Worm (Caenorhabditis elegans) whole organism, L1 larva: ENCODE measurements around the gene F17E9.18.

ENCODE experiments used
- aha-1 ChIP-seq: fragments of 150-350 bp; optimal IDR thresholded peaks from 2 replicates; lab custom pipeline; 2014; ENCODE audit warnings: missing biosample characterization, missing genetic modification characterization
- ama-1 ChIP-seq: fragments of 150-350 bp; optimal IDR thresholded peaks from 2 replicates; lab custom pipeline; 2014
- ceh-63 ChIP-seq: fragments of 200-800 bp; sonication (Bioruptor generic); optimal IDR thresholded peaks from 2 replicates; lab custom pipeline; 2018; ENCODE audit warnings: mild to moderate bottlenecking, missing genetic modification characterization, missing compliant biosample characterization
- ceh-8 ChIP-seq: fragments of 200-800 bp; sonication (Bioruptor generic); optimal IDR thresholded peaks from 2 replicates; lab custom pipeline; 2018; ENCODE audit warnings: mild to moderate bottlenecking, missing genetic modification characterization, moderate library complexity, missing compliant biosample characterization
- ceh-82 ChIP-seq, 3 experiments: fragments of 150-350 bp in 1 of 3; sonication (generic microtip) in 2 of 3; optimal IDR thresholded peaks; 2 replicates each; lab custom pipeline; 2014 to 2017; ENCODE audit warnings: missing biosample characterization in 3 of 3, missing genetic modification characterization in 3 of 3
- dpl-1 ChIP-seq, 3 experiments: fragments of 150-350 bp in 2 of 3; sonication (generic microtip) in 1 of 3; optimal IDR thresholded peaks; 2 replicates each; lab custom pipeline; 2014 to 2017; ENCODE audit warnings: missing biosample characterization in 3 of 3, missing genetic modification characterization in 3 of 3, missing genetic modification reagents in 3 of 3
- efl-1 ChIP-seq, 4 experiments: fragments of 150-350 bp; optimal IDR thresholded peaks in 3 of 4; peaks in 1 of 4; 1 replicate in 1 of 4; 2 replicates in 3 of 4; lab custom pipeline; 2014; ENCODE audit warnings: missing biosample characterization in 2 of 4, missing genetic modification characterization in 2 of 4, missing genetic modification reagents in 2 of 4
- egl-27 ChIP-seq, 2 experiments: fragments of 150-350 bp in 1 of 2; sonication (generic microtip); optimal IDR thresholded peaks; 3 replicates each; lab custom pipeline; 2017 to 2018; ENCODE audit warnings: missing biosample characterization in 2 of 2, missing genetic modification characterization in 2 of 2, missing genetic modification reagents in 2 of 2
- elt-3 ChIP-seq, 6 experiments: fragments of 150-350 bp in 1 of 6; sonication (generic microtip); optimal IDR thresholded peaks; 2 replicates each; lab custom pipeline; 2017 to 2018; ENCODE audit warnings: missing biosample characterization in 6 of 6, missing genetic modification characterization in 6 of 6, inconsistent platforms in 1 of 6
- fkh-4 ChIP-seq: sonication (generic microtip); optimal IDR thresholded peaks from 2 replicates; lab custom pipeline; 2016; ENCODE audit warnings: missing compliant biosample characterization, missing genetic modification characterization, borderline replicate concordance
- fkh-8 ChIP-seq: sonication (generic microtip); optimal IDR thresholded peaks from 2 replicates; lab custom pipeline; 2016; ENCODE audit warnings: mild to moderate bottlenecking, missing genetic modification characterization, missing compliant biosample characterization
- fos-1 ChIP-seq: fragments of 150-350 bp; optimal IDR thresholded peaks from 2 replicates; lab custom pipeline; 2014; ENCODE audit warnings: missing biosample characterization, missing genetic modification characterization
- grh-1 ChIP-seq: fragments of 200-800 bp; sonication (Bioruptor generic); IDR thresholded peaks from 2 replicates; pipeline ENCODE4 v1.3.6; 2022; ENCODE audit warnings: missing genetic modification reagents, missing genetic modification characterization, missing compliant biosample characterization
- hlh-17 ChIP-seq: fragments of 200-800 bp; sonication (Bioruptor generic); optimal IDR thresholded peaks from 2 replicates; lab custom pipeline; 2018; ENCODE audit warnings: missing genetic modification characterization, mild to moderate bottlenecking, missing compliant biosample characterization, moderate library complexity, borderline replicate concordance
- irx-1 ChIP-seq: sonication (generic microtip); optimal IDR thresholded peaks from 2 replicates; lab custom pipeline; 2016; ENCODE audit warnings: missing genetic modification characterization, missing compliant biosample characterization
- isw-1 ChIP-seq: fragments of 200-800 bp; sonication (Bioruptor generic); IDR thresholded peaks from 2 replicates; pipeline ENCODE4 v1.3.6; 2022; ENCODE audit warnings: missing genetic modification characterization, missing compliant biosample characterization
- lin-14 ChIP-seq: fragments of 200-800 bp; sonication (Bioruptor generic); optimal IDR thresholded peaks from 2 replicates; lab custom pipeline; 2018; ENCODE audit warnings: mild to moderate bottlenecking, missing genetic modification characterization, moderate library complexity, missing compliant biosample characterization
- lin-35 ChIP-seq, 2 experiments: fragments of 150-350 bp; optimal IDR thresholded peaks; 2 replicates each; lab custom pipeline; 2014; ENCODE audit warnings: missing biosample characterization in 2 of 2, missing genetic modification characterization in 2 of 2, missing genetic modification reagents in 2 of 2
- lir-3 ChIP-seq: sonication (generic microtip); optimal IDR thresholded peaks from 2 replicates; lab custom pipeline; 2016; ENCODE audit warnings: mild to moderate bottlenecking, missing genetic modification characterization, moderate library complexity, missing compliant biosample characterization; ENCODE audit not compliant: poor library complexity
- lsy-2 ChIP-seq, 2 experiments: fragments of 150-350 bp; optimal IDR thresholded peaks; 2 replicates each; lab custom pipeline; 2014; ENCODE audit warnings: missing biosample characterization in 2 of 2, missing genetic modification characterization in 2 of 2
- mdl-1 ChIP-seq, 2 experiments: fragments of 150-350 bp; optimal IDR thresholded peaks; 2 replicates each; lab custom pipeline; 2014 to 2017; ENCODE audit warnings: missing biosample characterization in 2 of 2, missing genetic modification characterization in 2 of 2, inconsistent platforms in 1 of 2
- nhr-19 ChIP-seq: fragments of 200-800 bp; sonication (Bioruptor generic); conservative IDR thresholded peaks from 2 replicates; pipeline ENCODE4 v1.3.6; 2022; ENCODE audit warnings: missing genetic modification characterization, missing compliant biosample characterization
- nhr-77 ChIP-seq: fragments of 150-350 bp; optimal IDR thresholded peaks from 2 replicates; lab custom pipeline; 2014; ENCODE audit warnings: missing biosample characterization, missing genetic modification characterization
- nhr-90 ChIP-seq: sonication (generic microtip); optimal IDR thresholded peaks from 2 replicates; lab custom pipeline; 2016; ENCODE audit warnings: mild to moderate bottlenecking, missing genetic modification characterization, missing compliant biosample characterization; ENCODE audit not compliant: poor library complexity
- pag-3 ChIP-seq: sonication (generic microtip); optimal IDR thresholded peaks from 2 replicates; lab custom pipeline; 2017; ENCODE audit warnings: missing genetic modification characterization, mild to moderate bottlenecking, missing compliant biosample characterization, antibody characterized with exemption, borderline replicate concordance; ENCODE audit not compliant: insufficient read depth
- pqm-1 ChIP-seq: sonication (generic microtip); optimal IDR thresholded peaks from 3 replicates; lab custom pipeline; 2017; ENCODE audit warnings: missing biosample characterization, missing genetic modification characterization
- skn-1 ChIP-seq: fragments of 150-350 bp; optimal IDR thresholded peaks from 2 replicates; lab custom pipeline; 2014; ENCODE audit warnings: missing biosample characterization, missing genetic modification characterization
- snpc-4 ChIP-seq: fragments of 150-350 bp; optimal IDR thresholded peaks from 2 replicates; lab custom pipeline; 2014; ENCODE audit warnings: missing biosample characterization, missing genetic modification characterization
- sup-37 ChIP-seq: fragments of 200-800 bp; sonication (Bioruptor generic); optimal IDR thresholded peaks from 2 replicates; lab custom pipeline; 2018; ENCODE audit warnings: mild to moderate bottlenecking, missing genetic modification characterization, missing compliant biosample characterization
- swsn-7 ChIP-seq: sonication (generic microtip); optimal IDR thresholded peaks from 2 replicates; lab custom pipeline; 2016; ENCODE audit warnings: missing genetic modification characterization, missing compliant biosample characterization
- tlp-1 ChIP-seq: fragments of 150-350 bp; optimal IDR thresholded peaks from 2 replicates; lab custom pipeline; 2014; ENCODE audit warnings: missing biosample characterization, missing genetic modification characterization
- unc-130 ChIP-seq: fragments of 150-350 bp; optimal IDR thresholded peaks from 2 replicates; lab custom pipeline; 2017; ENCODE audit warnings: missing biosample characterization, missing genetic modification characterization, inconsistent platforms
- unc-30 ChIP-seq: sonication (generic microtip); optimal IDR thresholded peaks from 2 replicates; lab custom pipeline; 2017; ENCODE audit warnings: missing biosample characterization, missing genetic modification characterization

Gene F17E9.18

DNA sequence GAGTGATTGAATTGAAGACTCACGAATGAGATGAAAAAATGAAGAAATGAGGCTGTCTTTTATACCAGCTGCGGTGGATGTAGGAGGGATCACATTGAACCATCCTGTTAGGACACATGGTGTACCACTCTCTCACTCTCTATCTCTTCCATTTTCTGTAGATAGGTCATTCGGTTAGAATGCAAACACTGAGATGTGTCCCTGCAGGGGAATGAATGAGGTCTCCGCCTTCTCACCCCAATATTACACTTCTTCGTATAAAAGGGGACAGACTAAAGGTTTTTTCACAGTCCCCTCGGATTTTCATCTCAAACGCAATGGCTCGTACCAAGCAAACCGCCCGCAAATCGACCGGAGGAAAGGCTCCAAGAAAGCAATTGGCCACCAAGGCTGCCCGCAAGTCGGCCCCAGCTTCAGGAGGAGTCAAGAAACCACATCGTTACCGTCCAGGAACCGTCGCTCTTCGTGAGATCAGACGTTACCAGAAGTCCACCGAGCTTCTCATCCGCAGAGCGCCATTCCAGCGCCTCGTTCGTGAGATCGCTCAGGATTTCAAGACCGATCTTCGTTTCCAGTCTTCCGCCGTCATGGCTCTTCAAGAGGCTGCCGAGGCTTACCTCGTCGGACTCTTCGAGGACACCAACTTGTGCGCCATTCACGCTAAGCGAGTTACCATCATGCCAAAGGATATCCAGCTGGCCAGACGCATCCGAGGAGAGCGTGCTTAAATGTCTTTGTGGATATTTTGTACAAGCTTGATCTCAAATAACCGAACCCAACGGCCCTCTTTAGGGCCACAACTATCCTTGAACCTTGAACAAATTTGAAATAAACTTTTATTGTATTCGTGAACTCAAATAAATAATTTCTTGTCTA is 12.7 kb downstream of the F17E9.18 start, which contains the start of gene his-32 (continued):
- TF ChIP-seq lir-3 (peak; percentile 56), mdl-1 (tag; optimal IDR thresholded peaks at IDR 0.05; lab: Kevin White, UChicago) (no peak), elt-3 (tag; optimal IDR thresholded peaks at IDR 0.05; lab: Kevin White, UChicago) (peak in 1 of 6 experiments; percentile 47), pqm-1 (tag; lab: Kevin White, UChicago) (no peak), isw-1 (no peak), fkh-4 (tag; lab: Kevin White, UChicago) (no peak), nhr-19 (peak; percentile 16; the same call in 1 of the 2 replicates), fkh-8 (tag; lab: Kevin White, UChicago) (no peak), lsy-2 (tag; optimal IDR thresholded peaks at IDR 0.05; lab: Kevin White, UChicago) (peak in 1 of 2 experiments; percentile 71), irx-1 (tag; lab: Kevin White, UChicago) (no peak), ama-1 (lab: Kevin White, UChicago) (no peak), unc-30 (tag; lab: Kevin White, UChicago) (no peak)

DNA sequence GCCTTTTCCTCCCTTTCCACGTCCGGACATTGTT is 13.2 kb downstream of the F17E9.18 start, which contains the start of gene his-31:
his-31 (minus strand) TSS at position 30 of the 34 bp plus-strand sequence.
- no peak for TF ChIP-seq ceh-8 (GFP tag; lab: Kevin White, UChicago)

DNA sequence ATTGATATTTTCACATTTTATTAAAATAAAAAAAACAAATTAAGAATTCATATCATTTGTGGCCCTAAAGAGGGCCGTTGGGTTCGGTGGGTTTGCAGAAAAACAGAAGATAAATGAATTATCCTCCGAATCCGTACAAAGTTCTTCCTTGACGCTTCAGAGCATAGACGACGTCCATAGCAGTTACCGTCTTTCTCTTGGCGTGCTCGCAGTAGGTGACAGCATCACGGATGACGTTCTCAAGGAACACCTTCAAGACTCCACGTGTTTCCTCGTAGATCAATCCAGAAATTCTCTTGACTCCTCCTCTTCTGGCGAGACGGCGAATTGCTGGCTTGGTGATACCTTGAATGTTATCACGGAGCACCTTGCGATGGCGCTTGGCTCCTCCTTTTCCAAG is 13.4 kb downstream of the F17E9.18 start:
- TF ChIP-seq skn-1 (tag; lab: Kevin White, UChicago) = no peak
- TF ChIP-seq snpc-4 (tag; lab: Kevin White, UChicago) = no peak
- no peak for TF ChIP-seq lin-35 (GFP tag; optimal IDR thresholded peaks at IDR 0.05; lab: Kevin White, UChicago)
- TF ChIP-seq swsn-7 (tag; lab: Kevin White, UChicago) = no peak
- no peak for TF ChIP-seq nhr-77 (tag; lab: Kevin White, UChicago)
- no peak for TF ChIP-seq nhr-90 (tag; lab: Kevin White, UChicago)
- TF ChIP-seq dpl-1 (GFP tag; optimal IDR thresholded peaks at IDR 0.05; lab: Kevin White, UChicago) = no peak
- no peak for TF ChIP-seq ceh-82 (tag; optimal IDR thresholded peaks at IDR 0.05; lab: Kevin White, UChicago)
- no peak for TF ChIP-seq lsy-2 (tag; optimal IDR thresholded peaks at IDR 0.05; lab: Kevin White, UChicago)
- TF ChIP-seq aha-1 (tag; lab: Kevin White, UChicago) = no peak
- TF ChIP-seq elt-3 (tag; optimal IDR thresholded peaks at IDR 0.05; lab: Kevin White, UChicago) = no peak
- no peak for TF ChIP-seq egl-27 (tag; optimal IDR thresholded peaks at IDR 0.05; lab: Kevin White, UChicago)
- no peak for TF ChIP-seq ceh-63 (GFP tag; lab: Kevin White, UChicago)
- no peak for TF ChIP-seq hlh-17 (GFP tag; lab: Kevin White, UChicago)
- no peak for TF ChIP-seq tlp-1 (tag; lab: Kevin White, UChicago)
- TF ChIP-seq mdl-1 (tag; optimal IDR thresholded peaks at IDR 0.05; lab: Kevin White, UChicago) = no peak
- no peak for TF ChIP-seq lin-14 (GFP tag; lab: Kevin White, UChicago)
- no peak for TF ChIP-seq fos-1 (tag; lab: Kevin White, UChicago)
- TF ChIP-seq unc-130 (tag; lab: Kevin White, UChicago) = no peak

DNA sequence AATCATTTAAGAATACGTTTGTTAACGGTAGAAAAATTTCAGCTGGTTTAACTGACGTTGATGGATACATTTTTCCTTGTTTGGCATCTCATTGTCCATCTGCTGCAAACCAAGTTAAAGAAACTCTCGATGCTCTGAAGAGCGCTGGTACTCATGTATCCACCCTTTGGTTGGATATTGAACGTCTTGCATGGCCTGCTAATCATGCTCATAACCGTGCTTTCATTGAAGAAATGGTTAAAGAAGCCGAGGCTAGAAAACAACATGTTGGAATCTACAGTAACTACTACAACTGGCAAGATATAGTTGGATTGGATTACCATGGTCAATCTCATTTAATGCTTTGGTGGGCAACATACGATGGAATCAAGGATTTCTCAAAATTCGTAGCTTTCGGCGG is 13.9 kb downstream of the F17E9.18 start:
- TF ChIP-seq pag-3 (tag; lab: Kevin White, UChicago) = no peak
- TF ChIP-seq sup-37 (GFP tag; lab: Kevin White, UChicago) = no peak
- no peak for TF ChIP-seq efl-1 (optimal IDR thresholded peaks at IDR 0.05; lab: Kevin White, UChicago)
- TF ChIP-seq efl-1 (GFP tag; optimal IDR thresholded peaks at IDR 0.05 in 1 of 2; lab: Kevin White, UChicago) = peak in 1 of 2 experiments; percentile 6
- no peak for TF ChIP-seq grh-1
